Worm (Caenorhabditis elegans) whole organism, L1 larva: ENCODE data around the gene K03B8.4.

Experiments used
- aly-2 ChIP-seq: fragments of 150-350 bp; optimal IDR thresholded peaks from 2 replicates; lab custom pipeline; 2014; ENCODE audit warnings: missing biosample characterization, missing genetic modification characterization
- lir-3 ChIP-seq: sonication (generic microtip); optimal IDR thresholded peaks from 2 replicates; lab custom pipeline; 2016; ENCODE audit warnings: mild to moderate bottlenecking, missing genetic modification characterization, moderate library complexity, missing compliant biosample characterization; ENCODE audit not compliant: poor library complexity
- nhr-12 ChIP-seq: sonication (generic microtip); optimal IDR thresholded peaks from 2 replicates; lab custom pipeline; 2017; ENCODE audit warnings: missing biosample characterization, missing genetic modification characterization

DNA sequence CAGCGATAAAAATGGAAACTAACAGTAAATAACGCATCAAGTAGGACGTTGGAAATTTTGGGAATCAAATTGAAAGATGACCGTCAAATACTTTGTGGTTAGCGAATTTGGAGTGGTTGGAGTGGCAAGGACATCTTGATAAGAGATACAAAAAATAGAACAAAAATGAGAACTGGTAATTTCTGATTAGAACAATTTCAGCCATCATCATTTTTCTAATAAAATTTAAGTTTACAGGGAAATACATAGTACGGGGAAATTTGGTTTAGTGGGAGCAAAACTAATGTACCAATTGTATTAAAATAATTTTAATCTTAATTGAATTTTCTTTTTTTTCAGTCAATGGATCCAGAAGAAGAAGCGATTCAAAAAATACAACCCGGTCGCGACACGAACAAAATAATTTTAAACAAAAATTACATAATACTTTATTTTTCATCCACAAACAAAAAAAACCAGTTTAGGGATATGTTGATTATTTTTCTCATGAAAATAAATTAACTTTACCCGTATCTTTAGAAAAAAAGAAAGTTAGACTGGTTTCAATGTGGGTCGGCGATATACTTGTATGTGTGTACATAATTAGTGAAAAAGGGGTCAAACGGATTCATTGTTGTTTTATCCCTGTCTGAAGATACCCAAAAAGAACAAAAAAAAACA lies 16.1 kb upstream of the K03B8.4 start, which contains the start of the genes K03B8.8 and grl-3:
- no peak for TF ChIP-seq nhr-12 (tag; lab: Kevin White, UChicago)
- no peak for TF ChIP-seq aly-2 (tag; lab: Kevin White, UChicago)
- TF ChIP-seq lir-3 = no peak
